Fruit fly (Drosophila melanogaster) whole organism, embryonic: Measurements from ENCODE around the gene sbr.

Experiments used
- ATbp ChIP-seq: fragments of 200-800 bp; sonication (Bioruptor generic); optimal IDR thresholded peaks from 2 replicates; lab custom pipeline; 2017; ENCODE audit warnings: missing biosample characterization, mild to moderate bottlenecking, missing genetic modification characterization, missing genetic modification reagents
- Aef1 ChIP-seq: fragments of 200-800 bp; sonication (Bioruptor generic); IDR thresholded peaks from 3 replicates; pipeline ENCODE4 v1.3.6; 2022; ENCODE audit warnings: missing biosample characterization, missing genetic modification characterization
- BEAF-32 ChIP-seq: fragments of 200-800 bp; sonication (Bioruptor generic); optimal IDR thresholded peaks from 3 replicates; lab custom pipeline; 2017; ENCODE audit warnings: missing biosample characterization, missing genetic modification characterization, mild to moderate bottlenecking, moderate library complexity, missing genetic modification reagents
- BtbVII ChIP-seq: fragments of 200-800 bp; sonication (Bioruptor generic); optimal IDR thresholded peaks from 3 replicates; lab custom pipeline; 2017; ENCODE audit warnings: missing biosample characterization, mild to moderate bottlenecking, missing genetic modification characterization
- CG12659 ChIP-seq: fragments of 200-800 bp; sonication (Bioruptor generic); optimal IDR thresholded peaks from 3 replicates; lab custom pipeline; 2017; ENCODE audit warnings: mild to moderate bottlenecking, missing biosample characterization, missing genetic modification reagents, missing genetic modification characterization
- CG14441 ChIP-seq: fragments of 200-800 bp; sonication (Bioruptor generic); IDR thresholded peaks from 2 replicates; pipeline ENCODE4 v1.3.6; 2022; ENCODE audit warnings: missing biosample characterization, missing genetic modification characterization
- CG16779 ChIP-seq: fragments of 200-800 bp; sonication (Bioruptor generic); IDR thresholded peaks from 2 replicates; pipeline ENCODE4 v1.3.6; 2022; ENCODE audit warnings: missing biosample characterization, missing genetic modification characterization
- CG17568 ChIP-seq: fragments of 200-800 bp; sonication (Bioruptor generic); optimal IDR thresholded peaks from 2 replicates; lab custom pipeline; 2018; ENCODE audit warnings: missing biosample characterization, mild to moderate bottlenecking, missing genetic modification characterization, moderate library complexity
- CG2678 ChIP-seq: fragments of 200-800 bp; sonication (Bioruptor generic); optimal IDR thresholded peaks from 3 replicates; lab custom pipeline; 2019; ENCODE audit warnings: missing biosample characterization, mild to moderate bottlenecking, missing genetic modification characterization, moderate library complexity
- CG3065 ChIP-seq: fragments of 200-800 bp; sonication (Bioruptor generic); optimal IDR thresholded peaks from 2 replicates; lab custom pipeline; 2016; ENCODE audit warnings: missing biosample characterization, missing genetic modification characterization
- CG31388 ChIP-seq: fragments of 200-800 bp; sonication (Bioruptor generic); optimal IDR thresholded peaks from 2 replicates; lab custom pipeline; 2016; ENCODE audit warnings: missing biosample characterization, missing genetic modification characterization
- CG7745 ChIP-seq: fragments of 200-800 bp; sonication (Bioruptor generic); optimal IDR thresholded peaks from 2 replicates; lab custom pipeline; 2018; ENCODE audit warnings: missing biosample characterization, mild to moderate bottlenecking, missing genetic modification characterization, moderate library complexity
- Dfd ChIP-seq, 2 experiments: fragments of >200 bp; optimal IDR thresholded peaks; 2 replicates each; lab custom pipeline; 2017; ENCODE audit warnings: missing biosample characterization in 2 of 2, missing genetic modification characterization in 2 of 2
- Dll ChIP-seq: fragments of 200-800 bp; sonication (Bioruptor generic); IDR thresholded peaks from 4 replicates; pipeline ENCODE4 v1.3.6; 2022; ENCODE audit warnings: missing biosample characterization, missing genetic modification characterization; ENCODE audit not compliant: partially characterized antibody
- Eip74EF ChIP-seq, 2 experiments: fragments of 200-800 bp in 1 of 2; fragments of >200 bp in 1 of 2; sonication (Bioruptor generic) in 1 of 2; optimal IDR thresholded peaks; 2 replicates each; lab custom pipeline; 2017 to 2019; ENCODE audit warnings: missing biosample characterization in 2 of 2, missing genetic modification characterization in 2 of 2, mild to moderate bottlenecking in 1 of 2, moderate library complexity in 1 of 2
- H2.0 ChIP-seq: fragments of 200-800 bp; sonication (Bioruptor generic); IDR thresholded peaks from 2 replicates; pipeline ENCODE4 v1.3.6; 2022; ENCODE audit warnings: missing biosample characterization, missing genetic modification characterization
- HLHmδ ChIP-seq: fragments of 200-800 bp; sonication (Bioruptor generic); optimal IDR thresholded peaks from 2 replicates; lab custom pipeline; 2018; ENCODE audit warnings: missing biosample characterization, mild to moderate bottlenecking, missing genetic modification characterization, moderate library complexity
- Stat92E ChIP-seq, 3 experiments: fragments of >200 bp in 2 of 3; fragments of 200-800 bp in 1 of 3; sonication (Bioruptor generic) in 1 of 3; optimal IDR thresholded peaks; 2 replicates each; lab custom pipeline; 2017 to 2019; ENCODE audit warnings: missing biosample characterization in 3 of 3, missing genetic modification characterization in 3 of 3, mild to moderate bottlenecking in 1 of 3, moderate library complexity in 1 of 3
- TFAM ChIP-seq: fragments of 200-800 bp; sonication (Bioruptor generic); optimal IDR thresholded peaks from 2 replicates; lab custom pipeline; 2017; ENCODE audit warnings: missing biosample characterization, missing genetic modification characterization, inconsistent platforms
- bcd ChIP-seq: fragments of 200-800 bp; sonication (Bioruptor generic); optimal IDR thresholded peaks from 2 replicates; lab custom pipeline; 2017; ENCODE audit warnings: missing biosample characterization, mild to moderate bottlenecking, missing genetic modification characterization
- chinmo ChIP-seq: fragments of 200-800 bp; sonication (Bioruptor generic); IDR thresholded peaks from 4 replicates; pipeline ENCODE4 v1.3.6; 2022; ENCODE audit warnings: missing biosample characterization, missing genetic modification characterization; ENCODE audit not compliant: partially characterized antibody
- crol ChIP-seq: fragments of 200-800 bp; sonication (Bioruptor generic); IDR thresholded peaks from 2 replicates; pipeline ENCODE4 v1.3.6; 2022; ENCODE audit warnings: missing biosample characterization, missing genetic modification characterization
- crp ChIP-seq, 2 experiments: fragments of 200-800 bp; sonication (Bioruptor generic); optimal IDR thresholded peaks; 2 replicates in 1 of 2; 3 replicates in 1 of 2; lab custom pipeline; 2017; ENCODE audit warnings: missing biosample characterization in 2 of 2, missing genetic modification characterization in 2 of 2, mild to moderate bottlenecking in 1 of 2, moderate library complexity in 1 of 2
- dan ChIP-seq: fragments of 200-800 bp; sonication (Bioruptor generic); IDR thresholded peaks from 2 replicates; pipeline ENCODE4 v1.3.6; 2022; ENCODE audit warnings: missing biosample characterization, missing genetic modification characterization
- eve ChIP-seq, 2 experiments: fragments of >200 bp; optimal IDR thresholded peaks; 2 replicates each; lab custom pipeline; 2017; ENCODE audit warnings: missing biosample characterization in 2 of 2, missing genetic modification characterization in 2 of 2
- gce ChIP-seq: fragments of 200-800 bp; sonication (Bioruptor generic); IDR thresholded peaks from 3 replicates; pipeline ENCODE4 v1.3.6; 2022; ENCODE audit warnings: missing biosample characterization, missing genetic modification characterization
- gcm2 ChIP-seq: fragments of 200-800 bp; sonication (Bioruptor generic); optimal IDR thresholded peaks from 2 replicates; lab custom pipeline; 2016; ENCODE audit warnings: missing biosample characterization, missing genetic modification characterization
- grau ChIP-seq: fragments of 200-800 bp; optimal IDR thresholded peaks from 3 replicates; lab custom pipeline; 2019; ENCODE audit warnings: missing biosample characterization, mild to moderate bottlenecking, missing genetic modification characterization, moderate library complexity
- h ChIP-seq: fragments of >200 bp; optimal IDR thresholded peaks from 2 replicates; lab custom pipeline; 2017
- kah ChIP-seq: fragments of 200-800 bp; sonication (Bioruptor generic); optimal IDR thresholded peaks from 2 replicates; lab custom pipeline; 2018; ENCODE audit warnings: missing biosample characterization, mild to moderate bottlenecking, missing genetic modification characterization
- kay ChIP-seq: fragments of 200-800 bp; sonication (Bioruptor generic); optimal IDR thresholded peaks from 2 replicates; lab custom pipeline; 2016; ENCODE audit warnings: missing biosample characterization, missing genetic modification characterization
- lola ChIP-seq, 3 experiments: fragments of >200 bp in 2 of 3; fragments of 200-800 bp in 1 of 3; sonication (Bioruptor generic) in 1 of 3; optimal IDR thresholded peaks; 2 replicates each; lab custom pipeline; 2017 to 2019; ENCODE audit warnings: missing biosample characterization in 3 of 3, missing genetic modification characterization in 3 of 3, mild to moderate bottlenecking in 1 of 3, moderate library complexity in 1 of 3
- lov ChIP-seq, 2 experiments: fragments of 200-800 bp in 1 of 2; fragments of >200 bp in 1 of 2; sonication (Bioruptor generic) in 1 of 2; IDR thresholded peaks in 1 of 2; optimal IDR thresholded peaks in 1 of 2; 2 replicates in 1 of 2; 3 replicates in 1 of 2; pipeline versions ENCODE4 v1.3.6 to Lab custom; 2017 to 2022; ENCODE audit warnings: missing biosample characterization in 1 of 2, missing genetic modification characterization in 1 of 2
- luna ChIP-seq: fragments of 200-800 bp; sonication (Bioruptor generic); optimal IDR thresholded peaks from 2 replicates; lab custom pipeline; 2016; ENCODE audit warnings: missing biosample characterization, missing genetic modification characterization
- otp ChIP-seq: fragments of 200-800 bp; sonication (Bioruptor generic); IDR thresholded peaks from 3 replicates; pipeline ENCODE4, ENCODE4 v1.3.6; 2022; ENCODE audit warnings: missing biosample characterization, missing genetic modification characterization
- pfk ChIP-seq: fragments of 200-800 bp; sonication (Bioruptor generic); optimal IDR thresholded peaks from 2 replicates; lab custom pipeline; 2018; ENCODE audit warnings: missing biosample characterization, mild to moderate bottlenecking, missing genetic modification characterization, moderate library complexity
- sd ChIP-seq: fragments of 200-800 bp; sonication (Bioruptor generic); optimal IDR thresholded peaks from 3 replicates; lab custom pipeline; 2018; ENCODE audit warnings: missing biosample characterization, mild to moderate bottlenecking, missing genetic modification characterization, moderate library complexity
- sima ChIP-seq: fragments of 200-800 bp; sonication (Bioruptor generic); optimal IDR thresholded peaks from 2 replicates; lab custom pipeline; 2016; ENCODE audit warnings: missing biosample characterization, missing genetic modification characterization
- sqz ChIP-seq: fragments of 200-800 bp; sonication (Bioruptor generic); optimal IDR thresholded peaks from 3 replicates; lab custom pipeline; 2018; ENCODE audit warnings: missing biosample characterization, mild to moderate bottlenecking, missing genetic modification characterization
- zen ChIP-seq: fragments of 200-800 bp; sonication (Bioruptor generic); optimal IDR thresholded peaks from 3 replicates; lab custom pipeline; 2018; ENCODE audit warnings: missing biosample characterization, mild to moderate bottlenecking, missing genetic modification characterization, moderate library complexity

sbr gene

dm6 chrX:10801033-10801432 lies 45.9 kb downstream of the sbr start (continued):
- TF ChIP-seq TFAM (GFP tag; lab: Kevin White, UChicago) = no peak
- no peak for TF ChIP-seq ATbp (GFP tag; lab: Kevin White, UChicago)
- no peak for TF ChIP-seq kay (GFP tag; lab: Kevin White, UChicago)
- TF ChIP-seq h (lab: Kevin White, UChicago) = no peak
- no peak for TF ChIP-seq luna (GFP tag; lab: Kevin White, UChicago)
- TF ChIP-seq CG3065 (GFP tag; lab: Kevin White, UChicago) = no peak
- TF ChIP-seq CG2678 = no peak
- TF ChIP-seq crol (GFP tag; lab: Robert Waterston, UW) = peak; percentile 31; the same call in 1 of the 2 replicates
- no peak for TF ChIP-seq otp (GFP tag; lab: Robert Waterston, UW)
- no peak for TF ChIP-seq Dll
- TF ChIP-seq BEAF-32 (GFP tag; lab: Kevin White, UChicago) = no peak
- peak; percentile 93 for TF ChIP-seq sd (tag; lab: Kevin White, UChicago)
- TF ChIP-seq CG16779 (GFP tag; lab: Robert Waterston, UW) = no peak
- peak; percentile 74 for TF ChIP-seq sqz (GFP tag; lab: Kevin White, UChicago)
- TF ChIP-seq eve (GFP tag; optimal IDR thresholded peaks at IDR 0.05; lab: Kevin White, UChicago) = peak in 1 of 2 experiments; percentile 4
- 0 out of 4 replicates have a peak, but pooled peaks have one; percentile 20 for TF ChIP-seq chinmo (GFP tag; lab: Robert Waterston, UW)
- TF ChIP-seq bcd = no peak
- no peak for TF ChIP-seq crp (GFP tag; optimal IDR thresholded peaks at IDR 0.05; lab: Kevin White, UChicago)
- no peak for TF ChIP-seq Aef1 (GFP tag; lab: Robert Waterston, UW)
- TF ChIP-seq kah = no peak
- TF ChIP-seq lov (optimal IDR thresholded peaks at IDR 0.05; lab: Kevin White, UChicago) = no peak
- no peak for TF ChIP-seq lov (GFP tag; IDR thresholded peaks at IDR 0.05; lab: Robert Waterston, UW)
- TF ChIP-seq CG7745 = no peak
- TF ChIP-seq H2.0 (GFP tag; lab: Robert Waterston, UW) = no peak
- no peak for TF ChIP-seq CG17568
- no peak for TF ChIP-seq HLHmδ (GFP tag; lab: Kevin White, UChicago)
- no peak for TF ChIP-seq lola (GFP tag; optimal IDR thresholded peaks at IDR 0.05; lab: Kevin White, UChicago)
- no peak for TF ChIP-seq grau (tag; lab: Kevin White, UChicago)
- TF ChIP-seq pfk (GFP tag; lab: Kevin White, UChicago) = no peak
- TF ChIP-seq Eip74EF (GFP tag; optimal IDR thresholded peaks at IDR 0.05; lab: Kevin White, UChicago) = no peak
- no peak for TF ChIP-seq sima
- no peak for TF ChIP-seq dan
- TF ChIP-seq gce (GFP tag; lab: Robert Waterston, UW) = no peak
- peak in 1 of 3 experiments; percentile 95 for TF ChIP-seq Stat92E (GFP tag; optimal IDR thresholded peaks at IDR 0.05; lab: Kevin White, UChicago)
- TF ChIP-seq Dfd (GFP tag; optimal IDR thresholded peaks at IDR 0.05; lab: Kevin White, UChicago) = no peak
- no peak for TF ChIP-seq zen (tag; lab: Kevin White, UChicago)
- no peak for TF ChIP-seq CG12659 (GFP tag; lab: Kevin White, UChicago)
- no peak for TF ChIP-seq gcm2 (GFP tag; lab: Kevin White, UChicago)
- no peak for TF ChIP-seq CG14441 (GFP tag; lab: Robert Waterston, UW)
- TF ChIP-seq CG31388 (GFP tag; lab: Kevin White, UChicago) = no peak
- no peak for TF ChIP-seq BtbVII (GFP tag; lab: Kevin White, UChicago)
